Worm (Caenorhabditis elegans) whole organism, L3 larva: ENCODE results near the gene ulp-2.

Experiments
- R02D3.7 ChIP-seq: fragments of 150-350 bp; optimal IDR thresholded peaks from 2 replicates; lab custom pipeline; 2014; ENCODE audit warnings: missing biosample characterization, missing genetic modification characterization
- aly-2 ChIP-seq: fragments of 150-350 bp; optimal IDR thresholded peaks from 2 replicates; lab custom pipeline; 2014; ENCODE audit warnings: missing biosample characterization, missing genetic modification characterization
- ama-1 ChIP-seq: fragments of 150-350 bp; optimal IDR thresholded peaks from 2 replicates; lab custom pipeline; 2018
- ceh-16 ChIP-seq: sonication (generic microtip); optimal IDR thresholded peaks from 2 replicates; lab custom pipeline; 2017; ENCODE audit warnings: missing biosample characterization, missing genetic modification characterization
- ceh-82 ChIP-seq: fragments of 150-350 bp; optimal IDR thresholded peaks from 2 replicates; lab custom pipeline; 2014; ENCODE audit warnings: missing biosample characterization, missing genetic modification characterization
- ceh-9 ChIP-seq: sonication (generic microtip); optimal IDR thresholded peaks from 2 replicates; lab custom pipeline; 2018; ENCODE audit warnings: missing biosample characterization, missing genetic modification characterization
- daf-12 ChIP-seq: fragments of 150-350 bp; optimal IDR thresholded peaks from 2 replicates; lab custom pipeline; 2014; ENCODE audit warnings: missing biosample characterization, missing genetic modification reagents, missing genetic modification characterization
- egl-27 ChIP-seq: sonication (generic microtip); optimal IDR thresholded peaks from 4 replicates; lab custom pipeline; 2017; ENCODE audit warnings: missing biosample characterization, missing genetic modification reagents, missing genetic modification characterization
- elt-1 ChIP-seq: fragments of 150-350 bp; optimal IDR thresholded peaks from 2 replicates; lab custom pipeline; 2014; ENCODE audit warnings: missing biosample characterization, missing genetic modification characterization
- elt-2 ChIP-seq: sonication (generic microtip); optimal IDR thresholded peaks from 2 replicates; lab custom pipeline; 2016; ENCODE audit warnings: missing genetic modification reagents, mild to moderate bottlenecking, missing genetic modification characterization, missing compliant biosample characterization
- elt-3 ChIP-seq, 3 experiments: fragments of 150-350 bp in 1 of 3; sonication (generic microtip) in 2 of 3; optimal IDR thresholded peaks; 2 replicates in 2 of 3; 4 replicates in 1 of 3; lab custom pipeline; 2014 to 2017; ENCODE audit warnings: missing biosample characterization in 3 of 3, missing genetic modification characterization in 3 of 3
- eor-1 ChIP-seq, 2 experiments: fragments of 150-350 bp; optimal IDR thresholded peaks; 2 replicates each; lab custom pipeline; 2014 to 2018; ENCODE audit warnings: missing biosample characterization in 2 of 2, missing genetic modification characterization in 2 of 2
- lin-15B ChIP-seq: fragments of 150-350 bp; optimal IDR thresholded peaks from 2 replicates; lab custom pipeline; 2014; ENCODE audit warnings: missing biosample characterization, missing genetic modification characterization
- lin-39 ChIP-seq: fragments of 150-350 bp; optimal IDR thresholded peaks from 2 replicates; lab custom pipeline; 2018; ENCODE audit warnings: missing biosample characterization, missing genetic modification reagents, missing genetic modification characterization
- lsy-12 ChIP-seq: sonication (generic microtip); optimal IDR thresholded peaks from 2 replicates; lab custom pipeline; 2016; ENCODE audit warnings: mild to moderate bottlenecking, missing genetic modification characterization, missing compliant biosample characterization
- mdl-1 ChIP-seq: fragments of 150-350 bp; optimal IDR thresholded peaks from 2 replicates; lab custom pipeline; 2014; ENCODE audit warnings: missing biosample characterization, missing genetic modification characterization
- mml-1 ChIP-seq: fragments of 150-350 bp; sonication (generic microtip); optimal IDR thresholded peaks from 3 replicates; lab custom pipeline; 2014; ENCODE audit warnings: missing biosample characterization, missing genetic modification characterization
- nfya-1 ChIP-seq: sonication (generic microtip); optimal IDR thresholded peaks from 2 replicates; lab custom pipeline; 2017; ENCODE audit warnings: missing genetic modification characterization, mild to moderate bottlenecking, missing compliant biosample characterization, antibody characterized with exemption, moderate library complexity; ENCODE audit not compliant: insufficient read depth
- nhr-23 ChIP-seq: fragments of 150-350 bp; optimal IDR thresholded peaks from 2 replicates; lab custom pipeline; 2014; ENCODE audit warnings: missing biosample characterization, missing genetic modification reagents, missing genetic modification characterization
- nhr-237 ChIP-seq: fragments of 150-350 bp; optimal IDR thresholded peaks from 2 replicates; lab custom pipeline; 2014; ENCODE audit warnings: missing biosample characterization, missing genetic modification characterization
- nhr-25 ChIP-seq: sonication (generic microtip); optimal IDR thresholded peaks from 2 replicates; lab custom pipeline; 2017; ENCODE audit warnings: missing biosample characterization, missing genetic modification characterization
- nhr-28 ChIP-seq: fragments of 150-350 bp; optimal IDR thresholded peaks from 2 replicates; lab custom pipeline; 2014; ENCODE audit warnings: missing biosample characterization, missing genetic modification characterization
- nhr-43 ChIP-seq: sonication (generic microtip); optimal IDR thresholded peaks from 2 replicates; lab custom pipeline; 2016; ENCODE audit warnings: mild to moderate bottlenecking, missing genetic modification characterization, missing compliant biosample characterization; ENCODE audit not compliant: poor library complexity, severe bottlenecking
- nhr-67 ChIP-seq: fragments of 150-350 bp; optimal IDR thresholded peaks from 2 replicates; lab custom pipeline; 2014; ENCODE audit warnings: missing biosample characterization, missing genetic modification characterization
- skn-1 ChIP-seq: fragments of 150-350 bp; optimal IDR thresholded peaks from 2 replicates; lab custom pipeline; 2014; ENCODE audit warnings: missing biosample characterization, missing genetic modification characterization
- snpc-4 ChIP-seq: fragments of 150-350 bp; optimal IDR thresholded peaks from 2 replicates; lab custom pipeline; 2014; ENCODE audit warnings: missing biosample characterization, missing genetic modification characterization
- tbx-2 ChIP-seq: sonication (generic microtip); optimal IDR thresholded peaks from 2 replicates; lab custom pipeline; 2016; ENCODE audit warnings: mild to moderate bottlenecking, missing genetic modification characterization, missing compliant biosample characterization
- unc-39 ChIP-seq: sonication (generic microtip); optimal IDR thresholded peaks from 4 replicates; lab custom pipeline; 2017; ENCODE audit warnings: missing biosample characterization, missing genetic modification characterization
- unc-62 ChIP-seq: fragments of 150-350 bp; sonication (generic microtip); optimal IDR thresholded peaks from 4 replicates; lab custom pipeline; 2014; ENCODE audit warnings: missing biosample characterization, missing genetic modification reagents, missing genetic modification characterization
- zag-1 ChIP-seq: fragments of 150-350 bp; optimal IDR thresholded peaks from 2 replicates; lab custom pipeline; 2014; ENCODE audit warnings: missing biosample characterization, missing genetic modification characterization
- ztf-11 ChIP-seq: fragments of 150-350 bp; optimal IDR thresholded peaks from 2 replicates; lab custom pipeline; 2014; ENCODE audit warnings: missing biosample characterization, missing genetic modification characterization
- ztf-4 ChIP-seq: fragments of 150-350 bp; optimal IDR thresholded peaks from 2 replicates; lab custom pipeline; 2014; ENCODE audit warnings: missing biosample characterization, missing genetic modification characterization

The ulp-2 gene

DNA sequence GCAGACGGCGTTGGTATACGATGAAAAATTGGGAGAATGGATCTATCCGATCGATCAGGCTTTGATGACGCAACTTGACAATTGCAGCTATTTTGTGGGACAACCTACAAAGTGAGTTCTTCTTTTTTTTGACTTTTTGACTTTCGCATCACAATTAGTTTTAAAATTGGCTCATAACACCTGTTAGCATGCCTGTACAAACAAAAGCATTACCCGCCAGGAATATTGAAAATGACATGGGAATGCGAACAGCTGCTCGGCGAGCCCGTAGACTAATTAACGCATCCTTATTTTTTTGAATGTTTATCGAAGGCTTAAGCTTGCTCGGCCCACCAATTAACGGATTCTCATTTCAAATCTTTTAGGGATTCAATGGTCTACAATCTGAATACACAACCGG is 27.6 kb upstream of the ulp-2 start:
- TF ChIP-seq skn-1 (tag; lab: Kevin White, UChicago), result no peak
- no peak for TF ChIP-seq elt-2 (tag; lab: Kevin White, UChicago)
- no peak for TF ChIP-seq tbx-2
- no peak for TF ChIP-seq nhr-43 (tag; lab: Kevin White, UChicago)
- TF ChIP-seq ztf-11 (tag; lab: Kevin White, UChicago), result no peak
- TF ChIP-seq zag-1 (tag; lab: Kevin White, UChicago), result no peak
- TF ChIP-seq aly-2 (tag; lab: Kevin White, UChicago), result no peak
- no peak for TF ChIP-seq nhr-67 (tag; lab: Kevin White, UChicago)
- TF ChIP-seq ama-1, result no peak
- TF ChIP-seq nhr-237 (tag; lab: Kevin White, UChicago), result no peak
- TF ChIP-seq ceh-82 (tag; lab: Kevin White, UChicago), result no peak
- TF ChIP-seq snpc-4 (tag; lab: Kevin White, UChicago), result no peak
- no peak for TF ChIP-seq nfya-1
- TF ChIP-seq lin-39 (tag; lab: Kevin White, UChicago), result no peak

DNA sequence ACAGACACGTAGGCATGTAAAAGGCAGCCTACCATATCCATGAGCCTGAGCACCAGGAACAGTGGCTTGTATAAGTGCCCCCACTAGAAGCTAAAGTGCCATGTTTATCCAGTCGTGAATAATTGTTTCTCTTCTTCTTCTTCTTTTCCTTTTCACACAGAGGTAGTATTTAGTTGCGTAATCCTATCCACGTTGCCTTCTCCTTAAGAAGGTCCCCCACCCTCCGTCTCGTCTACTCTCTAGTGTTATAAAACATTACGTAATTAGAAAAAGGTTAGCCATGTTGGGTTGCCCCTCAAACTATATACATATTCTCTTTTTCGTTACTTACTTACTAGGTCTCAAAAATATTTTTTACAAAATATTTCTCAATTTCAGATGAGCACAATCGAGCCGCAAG is 27.0 kb upstream of the ulp-2 start:
- no peak for TF ChIP-seq nhr-28
- TF ChIP-seq mdl-1 (tag; lab: Kevin White, UChicago), result no peak
- no peak for TF ChIP-seq ceh-9
- no peak for TF ChIP-seq unc-62 (GFP tag; lab: Kevin White, UChicago)
- TF ChIP-seq snpc-4 (tag; lab: Kevin White, UChicago), result no peak
- no peak for TF ChIP-seq unc-39 (tag; lab: Kevin White, UChicago)
- no peak for TF ChIP-seq ztf-4
- no peak for TF ChIP-seq lsy-12 (tag; lab: Kevin White, UChicago)
- no peak for TF ChIP-seq elt-3 (tag; optimal IDR thresholded peaks at IDR 0.05; lab: Kevin White, UChicago)
- TF ChIP-seq ama-1, result no peak
- TF ChIP-seq daf-12 (tag; lab: Kevin White, UChicago), result no peak
- TF ChIP-seq nhr-25, result no peak
- no peak for TF ChIP-seq aly-2 (tag; lab: Kevin White, UChicago)
- TF ChIP-seq mml-1 (tag; lab: Kevin White, UChicago), result no peak

DNA sequence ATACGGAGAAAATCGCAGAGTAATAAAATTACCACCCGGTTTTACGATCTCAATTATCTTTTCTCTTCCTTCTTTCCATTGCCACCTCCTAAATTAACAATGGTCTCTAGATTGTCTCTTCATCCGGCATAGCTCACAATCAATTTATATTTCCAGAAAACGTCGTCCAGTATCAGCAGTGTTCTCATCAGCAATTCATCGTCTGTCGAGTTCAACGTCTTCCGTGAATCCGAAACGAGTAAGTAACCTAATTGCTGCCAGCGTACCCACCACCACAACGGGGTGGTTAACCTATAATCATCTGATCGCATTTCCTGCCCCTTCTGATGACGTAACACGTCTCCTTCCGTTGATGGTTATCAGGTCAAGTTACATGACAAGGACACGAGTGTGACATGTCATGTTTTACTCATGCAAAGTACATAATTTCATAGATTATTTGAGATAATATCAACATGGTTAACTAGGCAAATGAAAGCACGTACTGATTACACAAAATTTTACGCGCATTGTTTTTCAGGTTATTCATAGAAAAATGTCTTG is 26.4 kb upstream of the ulp-2 start:
- no peak for TF ChIP-seq elt-3 (tag; optimal IDR thresholded peaks at IDR 0.05; lab: Kevin White, UChicago)
- peak; percentile 65 for TF ChIP-seq elt-1 (tag; lab: Kevin White, UChicago)
- no peak for TF ChIP-seq ceh-82 (tag; lab: Kevin White, UChicago)
- TF ChIP-seq eor-1 (tag; optimal IDR thresholded peaks at IDR 0.05; lab: Kevin White, UChicago), result no peak
- TF ChIP-seq nhr-28, result no peak
- peak; percentile 74 for TF ChIP-seq nhr-23 (tag; lab: Kevin White, UChicago)
- TF ChIP-seq ztf-11 (tag; lab: Kevin White, UChicago), result no peak

DNA sequence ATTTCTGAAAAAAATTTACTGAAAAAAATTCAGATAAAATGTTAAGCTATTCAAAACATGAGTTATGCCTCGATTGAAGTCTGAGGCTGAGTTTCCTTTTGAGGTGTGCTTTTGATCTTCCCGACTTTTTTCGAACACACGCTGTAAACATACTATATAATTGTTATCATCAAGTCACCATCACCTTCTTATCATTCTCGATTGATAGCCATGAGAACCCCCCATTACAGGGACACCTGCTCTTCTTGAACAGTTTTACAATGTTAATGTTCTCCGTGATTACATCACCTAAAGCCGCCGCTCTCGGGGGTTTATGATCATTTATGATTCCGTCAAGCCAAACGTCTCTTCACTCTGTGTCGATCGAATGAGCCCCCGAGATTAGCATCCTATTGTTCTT is 24.5 kb upstream of the ulp-2 start:
- TF ChIP-seq ztf-11 (tag; lab: Kevin White, UChicago), result no peak
- no peak for TF ChIP-seq eor-1 (tag; optimal IDR thresholded peaks at IDR 0.05; lab: Kevin White, UChicago)
- TF ChIP-seq lin-15B (tag; lab: Kevin White, UChicago), result no peak
- TF ChIP-seq skn-1 (tag; lab: Kevin White, UChicago), result no peak

- TF ChIP-seq elt-1 (tag; lab: Kevin White, UChicago) (peak; percentile 83), eor-1 (tag; optimal IDR thresholded peaks at IDR 0.05; lab: Kevin White, UChicago) (no peak), nhr-25 (peak; percentile 22)
Observed at ce11 chrII:4981682-4982404, 22.2 kb upstream of the ulp-2 start.

DNA sequence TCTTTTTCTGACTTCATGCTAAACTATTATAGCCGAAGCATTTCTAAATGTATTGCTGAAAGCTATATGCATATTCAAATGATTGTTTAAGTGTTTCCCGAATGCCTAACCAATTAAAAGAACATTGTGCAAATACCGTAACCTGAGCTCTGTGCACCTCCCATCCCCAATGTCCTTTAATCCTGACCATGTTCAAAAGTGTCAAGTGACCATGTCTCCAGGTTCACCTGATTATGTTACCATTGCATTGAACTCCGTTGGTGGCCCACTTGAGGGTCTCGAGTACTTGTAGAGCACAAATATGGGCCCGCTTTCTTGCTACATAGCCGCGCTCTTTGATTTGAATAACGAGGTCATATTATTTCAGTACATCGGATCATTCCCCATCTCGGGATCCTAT is 15.6 kb upstream of the ulp-2 start:
- TF ChIP-seq nfya-1 (no peak), egl-27 (tag; lab: Kevin White, UChicago) (no peak), nhr-25 (no peak), mml-1 (tag; lab: Kevin White, UChicago) (no peak), R02D3.7 (no peak), elt-2 (tag; lab: Kevin White, UChicago) (no peak), ceh-16 (tag; lab: Kevin White, UChicago) (no peak), ceh-9 (no peak), skn-1 (tag; lab: Kevin White, UChicago) (no peak)
